Fruit fly (Drosophila melanogaster): ENCODE data around the gene CG43342.
A peak's percentile ranks its signal among the peaks of the same experiment; 100 is the strongest.

Gene CG43342

DNA sequence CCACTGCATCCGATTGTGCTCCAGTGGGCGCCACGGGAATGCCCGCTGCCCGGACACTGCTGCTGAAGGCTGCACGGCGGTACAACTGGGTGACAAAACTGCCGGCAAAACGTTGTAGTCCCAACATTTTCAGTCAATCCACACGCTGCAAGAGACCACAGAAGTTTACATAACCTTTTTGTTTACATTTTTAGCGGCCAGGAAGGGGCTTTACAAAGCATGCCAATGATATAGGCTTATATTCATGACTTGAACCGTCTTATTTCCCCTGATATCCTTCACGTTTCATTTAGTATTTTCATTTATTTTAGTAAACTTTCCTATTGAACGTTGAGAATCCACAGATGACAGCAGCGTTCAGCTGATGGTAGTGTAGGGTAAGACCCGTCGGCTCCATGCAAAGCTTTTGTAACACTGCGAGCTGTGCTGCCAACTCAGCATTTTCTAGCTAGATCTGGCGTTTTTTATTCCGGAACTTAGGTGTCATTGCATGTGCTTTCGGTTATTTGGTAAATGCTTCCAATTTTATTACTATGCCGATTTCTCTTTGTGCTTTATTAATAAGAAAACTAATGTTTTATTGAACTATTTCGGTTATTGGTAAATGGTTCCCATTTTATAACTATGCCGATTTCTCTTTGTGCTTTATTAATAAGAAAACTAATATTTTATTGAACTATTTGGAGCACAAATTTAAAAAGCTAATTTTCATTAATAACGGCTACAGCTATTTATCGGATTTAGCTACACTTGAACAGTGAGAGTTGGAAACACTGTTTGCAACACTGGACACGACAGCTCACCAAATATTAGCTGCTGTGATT is 29.6 kb downstream of the CG43342 start, which contains the start of the genes CG13850 and lqfR (continued):
- TF ChIP-seq YL-1 (GFP tag; optimal IDR thresholded peaks at IDR 0.05) = peak; percentile 71
- peak; percentile 70 for TF ChIP-seq Ets97D (GFP tag; optimal IDR thresholded peaks at IDR 0.05)
- TF ChIP-seq Hand (GFP tag; optimal IDR thresholded peaks at IDR 0.05) = peak; percentile 6
- TF ChIP-seq Dad (GFP tag; optimal IDR thresholded peaks at IDR 0.05) = peak; percentile 72
- TF ChIP-seq CG12299 (tag; optimal IDR thresholded peaks at IDR 0.05) = peak; percentile 40
- peak; percentile 80 for TF ChIP-seq Sin3A (optimal IDR thresholded peaks at IDR 0.05)
- no peak for TF ChIP-seq abd-A (tag; optimal IDR thresholded peaks at IDR 0.05)
- peak; percentile 79 for TF ChIP-seq CG9817 (tag; optimal IDR thresholded peaks at IDR 0.05)
- TF ChIP-seq dmrt11E (tag; optimal IDR thresholded peaks at IDR 0.05) = peak; percentile 68
- TF ChIP-seq sim (GFP tag; IDR thresholded peaks at IDR 0.05) = no peak
- no peak for TF ChIP-seq ham (GFP tag; IDR thresholded peaks at IDR 0.05)
- TF ChIP-seq h (optimal IDR thresholded peaks at IDR 0.05) = no peak
- TF ChIP-seq CG11695 (GFP tag; IDR thresholded peaks at IDR 0.05) = no peak
- TF ChIP-seq ci (GFP tag; IDR thresholded peaks at IDR 0.05) = peak; percentile 37; the same call in 1 of the 3 replicates
- TF ChIP-seq CG2875 (GFP tag; optimal IDR thresholded peaks at IDR 0.05) = peak; percentile 28
- TF ChIP-seq tll (GFP tag; optimal IDR thresholded peaks at IDR 0.05) = peak in 1 of 2 experiments; percentile 30
- peak; percentile 82 for TF ChIP-seq sob (GFP tag; IDR thresholded peaks at IDR 0.05)
- peak; percentile 81 for TF ChIP-seq jumu (GFP tag; optimal IDR thresholded peaks at IDR 0.05)
- no peak for TF ChIP-seq CG6175 (GFP tag; IDR thresholded peaks at IDR 0.05)
- no peak for TF ChIP-seq Trl (optimal IDR thresholded peaks at IDR 0.05)
- peak; percentile 83 for TF ChIP-seq Trl (GFP tag; optimal IDR thresholded peaks at IDR 0.05)
- no peak for TF ChIP-seq CG14965 (GFP tag; optimal IDR thresholded peaks at IDR 0.05; ENCODE audit: borderline replicate concordance)
- peak; percentile 86 for TF ChIP-seq Max (GFP tag; optimal IDR thresholded peaks at IDR 0.05)
- TF ChIP-seq HLH54F (GFP tag; optimal IDR thresholded peaks at IDR 0.05) = peak; percentile 90
- TF ChIP-seq sima (GFP tag; optimal IDR thresholded peaks at IDR 0.05) = no peak
- TF ChIP-seq CG7839 (tag; optimal IDR thresholded peaks at IDR 0.05) = no peak
- TF ChIP-seq CG1529 (GFP tag; optimal IDR thresholded peaks at IDR 0.05) = peak; percentile 44
- TF ChIP-seq eyg (GFP tag; optimal IDR thresholded peaks at IDR 0.05) = peak; percentile 39
- TF ChIP-seq pho (GFP tag; optimal IDR thresholded peaks at IDR 0.05) = peak; percentile 86
- TF ChIP-seq Scr (GFP tag; IDR thresholded peaks at IDR 0.05; ENCODE audit: partially characterized antibody) = no peak
- TF ChIP-seq esg (GFP tag; conservative IDR thresholded peaks at IDR 0.05) = peak; percentile 53; the same call in 1 of the 2 replicates
- TF ChIP-seq fd3F (GFP tag; optimal IDR thresholded peaks at IDR 0.05) = peak; percentile 38
- no peak for TF ChIP-seq GATAe (GFP tag; conservative IDR thresholded peaks at IDR 0.05)
- TF ChIP-seq CG33213 (GFP tag; optimal IDR thresholded peaks at IDR 0.05) = peak; percentile 47
- TF ChIP-seq CG6683 (GFP tag; optimal IDR thresholded peaks at IDR 0.05) = peak; percentile 45
- peak; percentile 21 for TF ChIP-seq CG3065 (GFP tag; optimal IDR thresholded peaks at IDR 0.05)
- TF ChIP-seq CG4617 (GFP tag; optimal IDR thresholded peaks at IDR 0.05; ENCODE audit: borderline replicate concordance) = peak; percentile 40
- peak; percentile 19 for TF ChIP-seq CG17912 (GFP tag; optimal IDR thresholded peaks at IDR 0.05)
- TF ChIP-seq bowl (GFP tag; IDR thresholded peaks at IDR 0.05) = no peak
- peak; percentile 67 for TF ChIP-seq CG17385 (GFP tag; optimal IDR thresholded peaks at IDR 0.05)
- TF ChIP-seq CG6689 (GFP tag; IDR thresholded peaks at IDR 0.05) = peak; percentile 55
- TF ChIP-seq onecut (GFP tag; IDR thresholded peaks at IDR 0.05) = peak; percentile 41; the same call in 1 of the 2 replicates
- TF ChIP-seq gem (tag; optimal IDR thresholded peaks at IDR 0.05) = no peak
- TF ChIP-seq bsh (GFP tag; optimal IDR thresholded peaks at IDR 0.05) = peak in 1 of 2 experiments; percentile 38
- peak; percentile 2 for TF ChIP-seq CG8388 (GFP tag; optimal IDR thresholded peaks at IDR 0.05)
- peak; percentile 65 for TF ChIP-seq CG16863 (GFP tag; optimal IDR thresholded peaks at IDR 0.05)
- TF ChIP-seq oc (tag; optimal IDR thresholded peaks at IDR 0.05) = no peak
- peak in 1 of 2 experiments; percentile 80 for TF ChIP-seq Hr51 (GFP tag; optimal IDR thresholded peaks at IDR 0.05)
- TF ChIP-seq CG8924 (tag; optimal IDR thresholded peaks at IDR 0.05) = peak; percentile 63
